Worm (Caenorhabditis elegans) whole organism, mixed stage, embryonic: ENCODE data around the gene T25D10.1.

Experiments
- M03D4.4 ChIP-seq: sonication (generic microtip); optimal IDR thresholded peaks from 2 replicates; lab custom pipeline; 2017; ENCODE audit warnings: mild to moderate bottlenecking, missing genetic modification characterization, missing compliant biosample characterization
- bed-3 ChIP-seq: fragments of 200-800 bp; sonication (Bioruptor generic); optimal IDR thresholded peaks from 3 replicates; lab custom pipeline; 2018; ENCODE audit warnings: mild to moderate bottlenecking, missing genetic modification characterization, moderate library complexity, missing compliant biosample characterization
- blmp-1 ChIP-seq: fragments of 150-350 bp; optimal IDR thresholded peaks from 2 replicates; lab custom pipeline; 2014; ENCODE audit warnings: missing biosample characterization, missing genetic modification characterization
- ceh-39 ChIP-seq: fragments of 150-350 bp; optimal IDR thresholded peaks from 2 replicates; lab custom pipeline; 2014; ENCODE audit warnings: missing biosample characterization, missing genetic modification characterization
- ceh-83 ChIP-seq: fragments of 200-800 bp; sonication (Bioruptor generic); optimal IDR thresholded peaks from 2 replicates; lab custom pipeline; 2018; ENCODE audit warnings: mild to moderate bottlenecking, missing genetic modification characterization, missing compliant biosample characterization
- ces-1 ChIP-seq: fragments of 150-350 bp; optimal IDR thresholded peaks from 2 replicates; lab custom pipeline; 2014; ENCODE audit warnings: missing biosample characterization, missing genetic modification reagents, missing genetic modification characterization
- cnd-1 ChIP-seq: fragments of 200-800 bp; sonication (Bioruptor generic); optimal IDR thresholded peaks from 2 replicates; lab custom pipeline; 2018; ENCODE audit warnings: mild to moderate bottlenecking, missing genetic modification characterization, missing compliant biosample characterization
- drap-1 ChIP-seq: fragments of 200-800 bp; sonication (Bioruptor generic); optimal IDR thresholded peaks from 3 replicates; lab custom pipeline; 2018; ENCODE audit warnings: mild to moderate bottlenecking, missing genetic modification characterization, missing compliant biosample characterization
- elt-1 ChIP-seq: sonication (generic microtip); optimal IDR thresholded peaks from 2 replicates; lab custom pipeline; 2017; ENCODE audit warnings: missing genetic modification characterization, mild to moderate bottlenecking, missing compliant biosample characterization, antibody characterized with exemption, moderate library complexity, borderline replicate concordance; ENCODE audit not compliant: insufficient read depth
- elt-3 ChIP-seq: fragments of 150-350 bp; optimal IDR thresholded peaks from 2 replicates; lab custom pipeline; 2014; ENCODE audit warnings: missing biosample characterization, missing genetic modification characterization
- flh-1 ChIP-seq: fragments of 200-800 bp; sonication (Bioruptor generic); optimal IDR thresholded peaks from 2 replicates; lab custom pipeline; 2018; ENCODE audit warnings: mild to moderate bottlenecking, missing genetic modification characterization, moderate library complexity, missing compliant biosample characterization
- ham-2 ChIP-seq: fragments of 200-800 bp; sonication (Bioruptor generic); optimal IDR thresholded peaks from 2 replicates; lab custom pipeline; 2018; ENCODE audit warnings: mild to moderate bottlenecking, missing genetic modification characterization, missing compliant biosample characterization
- hlh-1 ChIP-seq: fragments of 150-350 bp; optimal IDR thresholded peaks from 2 replicates; lab custom pipeline; 2014; ENCODE audit warnings: missing biosample characterization, missing genetic modification reagents, missing genetic modification characterization
- lin-13 ChIP-seq: fragments of 150-350 bp; optimal IDR thresholded peaks from 2 replicates; lab custom pipeline; 2014; ENCODE audit warnings: missing biosample characterization, missing genetic modification characterization
- lin-32 ChIP-seq: fragments of 200-800 bp; sonication (Bioruptor generic); optimal IDR thresholded peaks from 2 replicates; lab custom pipeline; 2018; ENCODE audit warnings: mild to moderate bottlenecking, missing genetic modification characterization, missing compliant biosample characterization
- lsy-2 ChIP-seq: fragments of 150-350 bp; optimal IDR thresholded peaks from 2 replicates; lab custom pipeline; 2014; ENCODE audit warnings: missing biosample characterization, missing genetic modification characterization
- mab-5 ChIP-seq: fragments of 150-350 bp; optimal IDR thresholded peaks from 2 replicates; lab custom pipeline; 2014; ENCODE audit warnings: missing biosample characterization, missing genetic modification characterization
- mep-1 ChIP-seq: fragments of 150-350 bp; optimal IDR thresholded peaks from 2 replicates; lab custom pipeline; 2017; ENCODE audit warnings: missing biosample characterization, missing genetic modification reagents, missing genetic modification characterization, inconsistent platforms
- mls-2 ChIP-seq: sonication (generic microtip); optimal IDR thresholded peaks from 2 replicates; lab custom pipeline; 2016; ENCODE audit warnings: mild to moderate bottlenecking, missing genetic modification characterization, moderate library complexity, missing compliant biosample characterization
- nhr-12 ChIP-seq: fragments of 150-350 bp; optimal IDR thresholded peaks from 2 replicates; lab custom pipeline; 2014; ENCODE audit warnings: missing biosample characterization, missing genetic modification characterization
- nhr-2 ChIP-seq: fragments of 150-350 bp; optimal IDR thresholded peaks from 2 replicates; lab custom pipeline; 2014; ENCODE audit warnings: missing biosample characterization, missing genetic modification characterization
- nhr-237 ChIP-seq: fragments of 150-350 bp; optimal IDR thresholded peaks from 2 replicates; lab custom pipeline; 2014; ENCODE audit warnings: missing biosample characterization, missing genetic modification characterization
- nhr-28 ChIP-seq: fragments of 150-350 bp; optimal IDR thresholded peaks from 2 replicates; lab custom pipeline; 2014; ENCODE audit warnings: missing biosample characterization, missing genetic modification characterization
- nhr-76 ChIP-seq: sonication (generic microtip); optimal IDR thresholded peaks from 2 replicates; lab custom pipeline; 2017; ENCODE audit warnings: missing biosample characterization, missing genetic modification characterization
- sem-2 ChIP-seq: fragments of 200-800 bp; sonication (Bioruptor generic); optimal IDR thresholded peaks from 2 replicates; lab custom pipeline; 2018; ENCODE audit warnings: mild to moderate bottlenecking, missing genetic modification characterization, missing compliant biosample characterization
- snpc-4 ChIP-seq: fragments of 150-350 bp; optimal IDR thresholded peaks from 2 replicates; lab custom pipeline; 2014; ENCODE audit warnings: missing biosample characterization, missing genetic modification characterization
- sptf-1 ChIP-seq: sonication (generic microtip); optimal IDR thresholded peaks from 2 replicates; lab custom pipeline; 2017; ENCODE audit warnings: mild to moderate bottlenecking, missing genetic modification characterization, moderate library complexity, missing compliant biosample characterization
- tbx-8 ChIP-seq: fragments of 200-800 bp; sonication (Bioruptor generic); optimal IDR thresholded peaks from 2 replicates; lab custom pipeline; 2018; ENCODE audit warnings: mild to moderate bottlenecking, missing genetic modification characterization, moderate library complexity, missing compliant biosample characterization
- unc-39 ChIP-seq: fragments of 150-350 bp; optimal IDR thresholded peaks from 2 replicates; lab custom pipeline; 2014; ENCODE audit warnings: missing biosample characterization, missing genetic modification characterization
- unc-62 ChIP-seq: fragments of 150-350 bp; optimal IDR thresholded peaks from 2 replicates; lab custom pipeline; 2014; ENCODE audit warnings: missing biosample characterization, missing genetic modification reagents, missing genetic modification characterization
- zip-8 ChIP-seq: fragments of 150-350 bp; optimal IDR thresholded peaks from 2 replicates; lab custom pipeline; 2014; ENCODE audit warnings: missing biosample characterization, missing genetic modification characterization
- ztf-11 ChIP-seq: fragments of 150-350 bp; optimal IDR thresholded peaks from 2 replicates; lab custom pipeline; 2014; ENCODE audit warnings: missing biosample characterization, missing genetic modification characterization

Gene T25D10.1

DNA sequence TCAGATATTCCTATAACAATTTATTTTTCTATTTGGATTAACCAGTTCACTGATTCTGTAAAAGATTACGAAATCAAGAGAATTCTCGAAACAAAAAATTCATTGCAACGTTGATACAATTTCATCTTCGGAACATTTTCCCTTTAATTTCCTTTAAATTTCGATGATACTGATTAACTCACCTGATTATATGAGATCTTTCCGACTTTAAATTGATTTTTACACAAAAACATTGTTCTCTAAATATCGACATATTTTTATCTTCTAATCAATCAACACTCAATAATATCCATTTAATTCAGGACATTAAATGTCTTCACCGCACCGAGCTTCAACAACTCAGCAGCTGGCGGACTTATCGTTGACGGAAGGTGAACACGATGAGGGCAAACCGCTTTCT lies 32.2 kb upstream of the T25D10.1 start, which contains the start of gene lin-23:
lin-23 (plus strand) TSS at position 301 of the 400 bp plus-strand sequence.
- TF ChIP-seq sem-2 (GFP tag; lab: Kevin White, UChicago) (no peak), mls-2 (tag; lab: Kevin White, UChicago) (no peak), nhr-12 (tag; lab: Kevin White, UChicago) (no peak), nhr-2 (tag; lab: Kevin White, UChicago) (no peak), cnd-1 (no peak), tbx-8 (GFP tag; lab: Kevin White, UChicago) (no peak), unc-39 (tag; lab: Kevin White, UChicago) (no peak), ceh-39 (tag; lab: Kevin White, UChicago) (no peak), ces-1 (GFP tag; lab: Kevin White, UChicago) (no peak), sptf-1 (tag; lab: Kevin White, UChicago) (no peak), flh-1 (GFP tag; lab: Kevin White, UChicago) (no peak), lsy-2 (tag; lab: Kevin White, UChicago) (no peak), ham-2 (GFP tag; lab: Kevin White, UChicago) (no peak), nhr-76 (tag; lab: Kevin White, UChicago) (no peak), mab-5 (tag; lab: Kevin White, UChicago) (no peak), nhr-28 (no peak), blmp-1 (tag; lab: Kevin White, UChicago) (no peak), bed-3 (GFP tag; lab: Kevin White, UChicago) (no peak), ceh-83 (GFP tag; lab: Kevin White, UChicago) (no peak), lin-13 (no peak)

DNA sequence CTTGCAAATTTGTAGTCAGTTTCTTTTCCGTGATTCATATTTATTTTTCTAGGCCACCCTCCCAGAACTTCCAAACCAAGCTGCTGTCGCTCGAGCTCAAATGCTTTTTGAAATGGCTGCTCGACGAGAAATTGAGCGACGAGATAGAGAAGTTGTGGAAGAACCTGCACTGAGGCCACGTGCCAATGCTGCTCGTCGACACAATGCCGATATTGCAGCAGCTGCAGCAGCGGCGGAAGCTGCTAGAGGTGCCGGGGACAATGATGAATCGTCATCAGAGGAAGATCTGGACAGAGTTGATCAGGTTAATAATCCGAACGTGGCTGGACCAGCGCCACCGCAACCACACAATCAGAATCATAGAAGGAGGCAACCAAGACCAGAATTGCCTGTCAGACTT lies 29.8 kb upstream of the T25D10.1 start:
- no peak for TF ChIP-seq lin-32
- no peak for TF ChIP-seq mab-5 (tag; lab: Kevin White, UChicago)
- no peak for TF ChIP-seq ceh-83 (GFP tag; lab: Kevin White, UChicago)
- no peak for TF ChIP-seq nhr-28
- TF ChIP-seq ztf-11 = no peak
- TF ChIP-seq nhr-12 (tag; lab: Kevin White, UChicago) = no peak
- TF ChIP-seq flh-1 (GFP tag; lab: Kevin White, UChicago) = no peak
- TF ChIP-seq M03D4.4 (tag; lab: Kevin White, UChicago) = no peak
- no peak for TF ChIP-seq mep-1 (tag; lab: Kevin White, UChicago)
- no peak for TF ChIP-seq snpc-4 (tag; lab: Kevin White, UChicago)
- TF ChIP-seq nhr-237 (tag; lab: Kevin White, UChicago) = no peak
- no peak for TF ChIP-seq unc-62 (GFP tag; lab: Kevin White, UChicago)
- no peak for TF ChIP-seq elt-3 (tag; lab: Kevin White, UChicago)
- TF ChIP-seq mls-2 (tag; lab: Kevin White, UChicago) = no peak
- TF ChIP-seq, all 35 proteins: peak for 0

DNA sequence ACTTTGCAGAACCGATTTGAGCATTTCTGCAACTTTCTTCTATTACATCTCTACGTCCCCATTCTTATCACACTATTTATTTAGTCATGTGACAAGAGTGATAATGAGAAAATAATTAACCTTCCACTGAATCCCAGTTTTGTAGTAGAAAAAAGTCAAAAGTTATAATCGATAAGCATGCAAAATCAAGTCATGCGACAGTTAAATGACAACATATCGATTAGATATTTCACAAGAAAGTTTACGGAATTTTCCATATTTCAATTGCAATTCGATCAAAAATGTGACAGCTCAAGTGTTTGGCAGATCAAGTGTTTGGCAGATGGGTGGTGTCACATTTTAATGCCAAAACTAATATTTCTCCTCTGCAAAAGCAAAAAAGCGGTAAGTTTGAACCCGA lies 28.6 kb upstream of the T25D10.1 start:
- TF ChIP-seq snpc-4 (tag; lab: Kevin White, UChicago) (no peak), flh-1 (GFP tag; lab: Kevin White, UChicago) (no peak), elt-3 (tag; lab: Kevin White, UChicago) (no peak), unc-39 (tag; lab: Kevin White, UChicago) (no peak), ham-2 (GFP tag; lab: Kevin White, UChicago) (no peak), mab-5 (tag; lab: Kevin White, UChicago) (no peak), sptf-1 (tag; lab: Kevin White, UChicago) (no peak), cnd-1 (no peak), drap-1 (GFP tag; lab: Kevin White, UChicago) (no peak), lin-13 (no peak), nhr-12 (tag; lab: Kevin White, UChicago) (no peak), bed-3 (GFP tag; lab: Kevin White, UChicago) (no peak), mep-1 (tag; lab: Kevin White, UChicago) (no peak), lin-32 (no peak), hlh-1 (no peak), mls-2 (tag; lab: Kevin White, UChicago) (no peak), ztf-11 (no peak), nhr-237 (tag; lab: Kevin White, UChicago) (no peak), elt-1 (tag; lab: Kevin White, UChicago) (no peak), nhr-76 (tag; lab: Kevin White, UChicago) (no peak)
- TF ChIP-seq, all 35 proteins: peak for 0

DNA sequence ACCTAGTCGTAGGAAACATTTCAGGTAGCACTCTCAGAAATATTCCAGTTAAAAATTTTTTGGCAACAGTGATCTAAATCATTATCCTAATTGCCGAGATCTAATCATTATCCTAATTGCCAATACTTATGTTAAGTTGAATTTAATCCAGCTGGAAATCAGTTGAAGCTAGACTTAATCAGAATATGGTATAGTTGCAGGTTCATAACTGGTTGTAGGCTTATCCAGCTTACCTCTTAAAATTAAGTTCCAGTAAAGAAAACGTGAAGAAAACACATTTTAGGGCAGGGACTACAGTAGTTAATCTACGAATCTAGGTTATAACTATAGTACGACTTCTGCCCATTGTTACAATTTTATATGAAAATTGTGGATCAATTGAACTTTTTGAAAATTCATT lies 26.5 kb upstream of the T25D10.1 start:
- TF ChIP-seq unc-39 (tag; lab: Kevin White, UChicago) (no peak), nhr-12 (tag; lab: Kevin White, UChicago) (no peak), blmp-1 (tag; lab: Kevin White, UChicago) (no peak), hlh-1 (no peak), zip-8 (no peak)
